Worm (Caenorhabditis elegans): ENCODE results near the gene srz-63.

Gene srz-63

ce11 chrII:1320987-1321807 is 42.7 kb downstream of the srz-63 start, which contains the start of gene vig-1 (continued):
- TF ChIP-seq tlf-1 (GFP tag; optimal IDR thresholded peaks at IDR 0.05), result no peak
- TF ChIP-seq mel-28 (tag; optimal IDR thresholded peaks at IDR 0.05; ENCODE audit: borderline replicate concordance), result no peak
- no peak for TF ChIP-seq somi-1 (GFP tag; optimal IDR thresholded peaks at IDR 0.05)
- no peak for TF ChIP-seq ceh-27 (GFP tag; optimal IDR thresholded peaks at IDR 0.05)
- TF ChIP-seq F57A8.1 (GFP tag; optimal IDR thresholded peaks at IDR 0.05), result no peak
- TF ChIP-seq dpl-1 (GFP tag; optimal IDR thresholded peaks at IDR 0.05), result no peak
- no peak for TF ChIP-seq aptf-3 (GFP tag; IDR thresholded peaks at IDR 0.05)
- TF ChIP-seq ceh-100 (GFP tag; IDR thresholded peaks at IDR 0.05), result no peak
- TF ChIP-seq mcd-1 (GFP tag; IDR thresholded peaks at IDR 0.05), result peak; percentile 58
- no peak for TF ChIP-seq B0019.2 (GFP tag; conservative IDR thresholded peaks at IDR 0.05)
- no peak; the same call in 1 of the 2 replicates for TF ChIP-seq ekl-4 (GFP tag; IDR thresholded peaks at IDR 0.05)
- TF ChIP-seq ceh-79 (tag; optimal IDR thresholded peaks at IDR 0.05), result no peak
- TF ChIP-seq cebp-2 (GFP tag; IDR thresholded peaks at IDR 0.05), result no peak
- no peak for TF ChIP-seq snpc-3.4 (tag; optimal IDR thresholded peaks at IDR 0.05)
- TF ChIP-seq K12H6.12 (tag; optimal IDR thresholded peaks at IDR 0.05), result no peak
- TF ChIP-seq Y67H2A.10 (GFP tag; conservative IDR thresholded peaks at IDR 0.05), result no peak
- TF ChIP-seq hmg-1.2 (GFP tag; IDR thresholded peaks at IDR 0.05), result no peak
- no peak for TF ChIP-seq snpc-1.1 (tag; optimal IDR thresholded peaks at IDR 0.05; ENCODE audit: insufficient read depth)
- no peak for TF ChIP-seq let-607 (tag; optimal IDR thresholded peaks at IDR 0.05)
- no peak for TF ChIP-seq ztf-18 (tag; optimal IDR thresholded peaks at IDR 0.05)
- TF ChIP-seq lir-1 (GFP tag; conservative IDR thresholded peaks at IDR 0.05), result no peak
- TF ChIP-seq atf-7 (tag; optimal IDR thresholded peaks at IDR 0.05), result no peak
- TF ChIP-seq Y53G8AR.9 (GFP tag; conservative IDR thresholded peaks at IDR 0.05), result peak; percentile 57; the same call in 1 of the 2 replicates
- TF ChIP-seq akir-1 (GFP tag; optimal IDR thresholded peaks at IDR 0.05), result no peak
- peak; percentile 8; the same call in 1 of the 2 replicates for TF ChIP-seq madf-6 (GFP tag; IDR thresholded peaks at IDR 0.05)
- TF ChIP-seq lin-35 (GFP tag; optimal IDR thresholded peaks at IDR 0.05), result no peak
- no peak for TF ChIP-seq him-1 (tag; optimal IDR thresholded peaks at IDR 0.05)
- TF ChIP-seq D2030.7 (GFP tag; IDR thresholded peaks at IDR 0.05), result no peak
- TF ChIP-seq ztf-6 (GFP tag; IDR thresholded peaks at IDR 0.05), result no peak
- no peak for TF ChIP-seq ccch-3 (GFP tag; optimal IDR thresholded peaks at IDR 0.05)
- no peak for TF ChIP-seq B0035.1 (tag; optimal IDR thresholded peaks at IDR 0.05)
- TF ChIP-seq bed-1 (GFP tag; IDR thresholded peaks at IDR 0.05), result no peak
- TF ChIP-seq madf-8 (GFP tag; conservative IDR thresholded peaks at IDR 0.05), result no peak
- TF ChIP-seq F33H1.4 (GFP tag; IDR thresholded peaks at IDR 0.05), result peak; percentile 20; the same call in 1 of the 2 replicates
- peak; percentile 27; the same call in 1 of the 2 replicates for TF ChIP-seq egl-44 (GFP tag; IDR thresholded peaks at IDR 0.05)
- no peak for TF ChIP-seq snpc-4 (GFP tag; optimal IDR thresholded peaks at IDR 0.05)
- TF ChIP-seq snpc-4 (tag; optimal IDR thresholded peaks at IDR 0.05), result no peak
- no peak for TF ChIP-seq nhr-179 (tag; optimal IDR thresholded peaks at IDR 0.05)
- no peak for TF ChIP-seq aptf-2 (GFP tag; conservative IDR thresholded peaks at IDR 0.05)
- TF ChIP-seq sptf-2 (GFP tag; optimal IDR thresholded peaks at IDR 0.05), result no peak
- no peak for TF ChIP-seq rec-8 (tag; optimal IDR thresholded peaks at IDR 0.05)
- no peak for TF ChIP-seq ztf-26 (tag; optimal IDR thresholded peaks at IDR 0.05)
- no peak for TF ChIP-seq Y95B8A.8 (GFP tag; IDR thresholded peaks at IDR 0.05)
- TF ChIP-seq dpff-1 (tag; optimal IDR thresholded peaks at IDR 0.05), result no peak
- no peak for TF ChIP-seq C17E4.6 (GFP tag; IDR thresholded peaks at IDR 0.05)
- TF ChIP-seq lin-54 (GFP tag; optimal IDR thresholded peaks at IDR 0.05), result peak; percentile 38
